Fruit fly (Drosophila melanogaster) whole organism, wandering third instar larva: ENCODE data around the gene plh.

ENCODE experiments used
- Abd-B ChIP-seq: fragments of >200 bp; optimal IDR thresholded peaks from 2 replicates; lab custom pipeline; 2017; ENCODE audit warnings: missing biosample characterization, missing genetic modification characterization
- CG32264 ChIP-seq: fragments of 200-800 bp; sonication (Bioruptor generic); optimal IDR thresholded peaks from 2 replicates; lab custom pipeline; 2016; ENCODE audit warnings: missing biosample characterization, missing genetic modification characterization
- CG9705 ChIP-seq: fragments of 200-800 bp; sonication (Bioruptor generic); optimal IDR thresholded peaks from 2 replicates; lab custom pipeline; 2018; ENCODE audit warnings: missing biosample characterization, mild to moderate bottlenecking, missing genetic modification characterization
- Dif ChIP-seq: fragments of 200-275, 200-300 bp; sonication (Bioruptor generic); optimal IDR thresholded peaks from 2 replicates; lab custom pipeline; 2018; ENCODE audit warnings: missing biosample characterization, missing genetic modification characterization; ENCODE audit not compliant: partially characterized antibody
- GATAd ChIP-seq: sonication (Bioruptor generic); optimal IDR thresholded peaks from 2 replicates; lab custom pipeline; 2016; ENCODE audit warnings: missing biosample characterization, missing genetic modification characterization
- HLH106 ChIP-seq: fragments of 200-800 bp; optimal IDR thresholded peaks from 3 replicates; lab custom pipeline; 2019; ENCODE audit warnings: missing biosample characterization, mild to moderate bottlenecking, missing genetic modification characterization, moderate library complexity
- Hnf4 ChIP-seq: fragments of 200-800 bp; sonication (Bioruptor generic); optimal IDR thresholded peaks from 2 replicates; lab custom pipeline; 2016; ENCODE audit warnings: missing biosample characterization, mild to moderate bottlenecking, missing genetic modification characterization
- Hr78 ChIP-seq: fragments of >200 bp; optimal IDR thresholded peaks from 2 replicates; lab custom pipeline; 2017; ENCODE audit warnings: missing biosample characterization, missing genetic modification characterization
- Hr83 ChIP-seq: fragments of 200-300 bp; sonication (Bioruptor generic); optimal IDR thresholded peaks from 2 replicates; lab custom pipeline; 2016; ENCODE audit warnings: missing biosample characterization, mild to moderate bottlenecking, missing genetic modification characterization, moderate library complexity; ENCODE audit not compliant: poor library complexity, severe bottlenecking
- Jra ChIP-seq: sonication (Bioruptor generic); optimal IDR thresholded peaks from 2 replicates; lab custom pipeline; 2016; ENCODE audit warnings: missing biosample characterization, missing genetic modification characterization
- Mio ChIP-seq: sonication (Bioruptor generic); optimal IDR thresholded peaks from 2 replicates; lab custom pipeline; 2016; ENCODE audit warnings: missing biosample characterization, missing genetic modification characterization
- Myc ChIP-seq: fragments of >200 bp; optimal IDR thresholded peaks from 2 replicates; lab custom pipeline; 2017
- OdsH ChIP-seq: fragments of 200-800 bp; sonication (Bioruptor generic); optimal IDR thresholded peaks from 2 replicates; lab custom pipeline; 2016; ENCODE audit warnings: missing biosample characterization, mild to moderate bottlenecking, missing genetic modification characterization
- Rel ChIP-seq, 2 experiments: fragments of 200-800 bp; sonication (Bioruptor generic) in 1 of 2; optimal IDR thresholded peaks; 2 replicates in 1 of 2; 3 replicates in 1 of 2; lab custom pipeline; 2016 to 2019; ENCODE audit warnings: mild to moderate bottlenecking in 2 of 2, missing biosample characterization in 2 of 2, missing genetic modification characterization in 2 of 2, moderate library complexity in 1 of 2
- Sp1 ChIP-seq: fragments of 200-800 bp; sonication (Bioruptor generic); optimal IDR thresholded peaks from 3 replicates; lab custom pipeline; 2019; ENCODE audit warnings: missing biosample characterization, mild to moderate bottlenecking, missing genetic modification characterization, moderate library complexity
- br ChIP-seq: fragments of 200-800 bp; sonication (Bioruptor generic); optimal IDR thresholded peaks from 2 replicates; lab custom pipeline; 2016; ENCODE audit warnings: missing biosample characterization, missing genetic modification characterization
- brk ChIP-seq: fragments of 200-800 bp; sonication (Bioruptor generic); optimal IDR thresholded peaks from 2 replicates; lab custom pipeline; 2016; ENCODE audit warnings: missing biosample characterization, mild to moderate bottlenecking, missing genetic modification characterization
- dl ChIP-seq, 2 experiments: fragments of 175-275, 200-275 bp in 1 of 2; fragments of 200-275 bp in 1 of 2; sonication (Bioruptor generic); optimal IDR thresholded peaks; lab custom pipeline; 2018; ENCODE audit warnings: mild to moderate bottlenecking in 2 of 2, missing biosample characterization in 2 of 2, missing genetic modification characterization in 2 of 2, moderate library complexity in 2 of 2; ENCODE audit not compliant: partially characterized antibody in 2 of 2, insufficient read depth in 1 of 2
- dmrt93B ChIP-seq: fragments of 200-800 bp; sonication (Bioruptor generic); optimal IDR thresholded peaks from 2 replicates; lab custom pipeline; 2018; ENCODE audit warnings: missing biosample characterization, mild to moderate bottlenecking, missing genetic modification characterization
- dsf ChIP-seq: sonication (Bioruptor generic); optimal IDR thresholded peaks from 2 replicates; lab custom pipeline; 2016; ENCODE audit warnings: missing biosample characterization, missing genetic modification characterization, borderline replicate concordance
- ey ChIP-seq: fragments of 200-800 bp; sonication (Bioruptor generic); optimal IDR thresholded peaks from 2 replicates; lab custom pipeline; 2016; ENCODE audit warnings: missing biosample characterization, missing genetic modification characterization
- foxo ChIP-seq, 2 experiments: fragments of 200-800 bp; sonication (Bioruptor generic); optimal IDR thresholded peaks; 2 replicates in 1 of 2; 3 replicates in 1 of 2; lab custom pipeline; 2016 to 2017; ENCODE audit warnings: missing biosample characterization in 2 of 2, missing genetic modification characterization in 2 of 2
- fru ChIP-seq: fragments of 200-800 bp; sonication (Bioruptor generic); optimal IDR thresholded peaks from 3 replicates; lab custom pipeline; 2016; ENCODE audit warnings: missing biosample characterization, mild to moderate bottlenecking, missing genetic modification characterization
- h ChIP-seq: fragments of 200-800 bp; sonication (Bioruptor generic); optimal IDR thresholded peaks from 3 replicates; lab custom pipeline; 2016; ENCODE audit warnings: missing biosample characterization, mild to moderate bottlenecking, missing genetic modification characterization
- jim ChIP-seq: fragments of 175-275, 200-325 bp; sonication (Bioruptor generic); optimal IDR thresholded peaks from 2 replicates; lab custom pipeline; 2016; ENCODE audit warnings: missing biosample characterization, mild to moderate bottlenecking, missing genetic modification characterization
- lola ChIP-seq: fragments of >200 bp; optimal IDR thresholded peaks from 2 replicates; lab custom pipeline; 2017; ENCODE audit warnings: missing biosample characterization, missing genetic modification characterization
- pan ChIP-seq: fragments of >200 bp; optimal IDR thresholded peaks from 2 replicates; lab custom pipeline; 2017
- psq ChIP-seq: fragments of 200-800 bp; sonication (Bioruptor generic); optimal IDR thresholded peaks from 3 replicates; lab custom pipeline; 2017; ENCODE audit warnings: missing biosample characterization, mild to moderate bottlenecking, missing genetic modification characterization, moderate library complexity
- rgr ChIP-seq: fragments of 200-800 bp; sonication (Bioruptor generic); optimal IDR thresholded peaks from 3 replicates; lab custom pipeline; 2016; ENCODE audit warnings: missing biosample characterization, mild to moderate bottlenecking, missing genetic modification characterization
- sage ChIP-seq: fragments of 200-800 bp; sonication (Bioruptor generic); optimal IDR thresholded peaks from 2 replicates; lab custom pipeline; 2016; ENCODE audit warnings: missing biosample characterization, mild to moderate bottlenecking, missing genetic modification characterization
- sv ChIP-seq: fragments of 200-800 bp; sonication (Bioruptor generic); optimal IDR thresholded peaks from 3 replicates; lab custom pipeline; 2016; ENCODE audit warnings: missing biosample characterization, missing genetic modification characterization
- usp ChIP-seq: fragments of >200 bp; optimal IDR thresholded peaks from 2 replicates; lab custom pipeline; 2017; ENCODE audit warnings: missing biosample characterization, missing genetic modification characterization
- woc ChIP-seq: sonication (Bioruptor generic); optimal IDR thresholded peaks from 2 replicates; lab custom pipeline; 2016; ENCODE audit warnings: missing biosample characterization, mild to moderate bottlenecking, missing genetic modification characterization

plh gene

dm6 chr3R:4963370-4963769 is 47.5 kb downstream of the plh start:
- TF ChIP-seq CG9705 (no peak), Abd-B (GFP tag; lab: Kevin White, UChicago) (no peak), jim (no peak), psq (GFP tag; lab: Kevin White, UChicago) (no peak), Jra (GFP tag; lab: Kevin White, UChicago) (no peak), Hr78 (GFP tag; lab: Kevin White, UChicago) (no peak), br (GFP tag; lab: Kevin White, UChicago) (no peak), dl (GFP tag; optimal IDR thresholded peaks at IDR 0.05; lab: Kevin White, UChicago; ENCODE audit: insufficient read depth in 1 of 2, partially characterized antibody in 2 of 2) (no peak), brk (GFP tag; lab: Kevin White, UChicago) (no peak), dmrt93B (no peak)

- TF ChIP-seq br (GFP tag; lab: Kevin White, UChicago), result no peak
- no peak for TF ChIP-seq Abd-B (GFP tag; lab: Kevin White, UChicago)
- peak; percentile 25 for TF ChIP-seq Hnf4 (GFP tag; lab: Kevin White, UChicago)
- TF ChIP-seq Dif, result peak; percentile 30
- peak; percentile 64 for TF ChIP-seq Myc (lab: Kevin White, UChicago)
- TF ChIP-seq foxo (GFP tag; optimal IDR thresholded peaks at IDR 0.05; lab: Kevin White, UChicago), result peak in 1 of 2 experiments; percentile 15
- TF ChIP-seq Mio (GFP tag; lab: Kevin White, UChicago), result no peak
- peak; percentile 32 for TF ChIP-seq Jra (GFP tag; lab: Kevin White, UChicago)
- TF ChIP-seq Hr83 (GFP tag; lab: Kevin White, UChicago), result peak; percentile 42
- TF ChIP-seq fru, result no peak
Measured at dm6 chr3R:4962689-4963088, 48.1 kb downstream of the plh start.

- TF ChIP-seq HLH106 (tag; lab: Kevin White, UChicago), result no peak
- TF ChIP-seq Rel (GFP tag; optimal IDR thresholded peaks at IDR 0.05; lab: Kevin White, UChicago), result no peak
- peak; percentile 68 for TF ChIP-seq Rel (tag; optimal IDR thresholded peaks at IDR 0.05; lab: Kevin White, UChicago)
- TF ChIP-seq br (GFP tag; lab: Kevin White, UChicago), result no peak
Measured at dm6 chr3R:4961946-4962345, 48.9 kb downstream of the plh start.

DNA sequence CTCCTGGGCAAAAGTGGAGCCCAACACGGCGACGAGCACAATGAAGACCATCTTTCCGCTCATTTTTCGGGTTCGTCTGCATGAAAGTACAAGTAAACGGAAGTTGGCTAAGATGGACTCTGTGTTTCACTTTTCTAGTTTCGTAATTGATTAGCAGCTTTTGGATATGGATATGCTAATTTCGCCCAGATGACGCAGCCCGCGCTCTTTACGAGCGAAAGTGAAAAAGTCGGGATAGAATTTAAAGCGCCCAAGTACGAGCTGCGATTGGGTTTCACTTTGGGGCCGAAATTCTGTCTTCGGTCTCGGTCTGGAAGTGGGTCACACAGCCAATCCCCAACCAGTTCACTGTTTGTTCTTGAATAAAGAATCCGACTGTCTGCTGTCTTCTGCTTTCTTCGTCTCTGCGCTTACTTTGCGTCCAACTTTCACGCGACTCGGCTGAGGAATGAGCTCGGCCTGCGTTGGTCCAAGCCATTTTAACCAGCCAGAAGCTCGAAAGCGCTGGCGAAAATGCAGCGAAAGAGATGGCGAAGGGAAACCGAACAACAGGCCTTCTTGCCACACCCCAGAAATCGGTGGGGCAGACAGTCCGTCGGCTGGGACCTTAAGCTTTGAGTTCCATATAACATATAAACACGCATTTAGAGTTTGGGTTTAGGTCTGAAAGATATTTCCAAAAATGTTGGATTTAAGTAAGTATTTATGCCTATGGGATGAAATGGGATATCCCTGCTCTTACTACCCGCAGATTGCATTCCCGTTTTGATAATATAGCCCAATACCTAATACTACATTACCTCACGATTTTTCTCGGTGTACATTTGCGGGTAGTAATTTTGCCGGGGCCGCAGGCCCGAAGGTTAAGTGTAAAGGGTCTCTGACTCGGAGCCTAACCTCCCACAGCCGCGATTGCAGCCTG is 49.7 kb downstream of the plh start, which contains the start of gene Jhbp2:
Gene Jhbp2 (minus strand): TSS at position 454 of the 922 bp plus-strand sequence.
- no peak for TF ChIP-seq Myc (lab: Kevin White, UChicago)
- peak; percentile 53 for TF ChIP-seq psq (GFP tag; lab: Kevin White, UChicago)
- peak; percentile 22 for TF ChIP-seq HLH106 (tag; lab: Kevin White, UChicago)
- peak; percentile 14 for TF ChIP-seq Sp1 (GFP tag; lab: Kevin White, UChicago)
- no peak for TF ChIP-seq Rel (GFP tag; optimal IDR thresholded peaks at IDR 0.05; lab: Kevin White, UChicago)
- no peak for TF ChIP-seq Rel (tag; optimal IDR thresholded peaks at IDR 0.05; lab: Kevin White, UChicago)
- peak; percentile 19 for TF ChIP-seq OdsH
- TF ChIP-seq ey (GFP tag; lab: Kevin White, UChicago), result peak; percentile 25
- TF ChIP-seq sage (GFP tag; lab: Kevin White, UChicago), result no peak
- peak; percentile 57 for TF ChIP-seq fru
- peak; percentile 28 for TF ChIP-seq woc (GFP tag; lab: Kevin White, UChicago)
- TF ChIP-seq foxo (GFP tag; optimal IDR thresholded peaks at IDR 0.05; lab: Kevin White, UChicago), result peak in 1 of 2 experiments; percentile 45
- TF ChIP-seq h, result peak; percentile 49
- peak; percentile 11 for TF ChIP-seq br (GFP tag; lab: Kevin White, UChicago)
- TF ChIP-seq rgr (GFP tag; lab: Kevin White, UChicago), result peak; percentile 20

DNA sequence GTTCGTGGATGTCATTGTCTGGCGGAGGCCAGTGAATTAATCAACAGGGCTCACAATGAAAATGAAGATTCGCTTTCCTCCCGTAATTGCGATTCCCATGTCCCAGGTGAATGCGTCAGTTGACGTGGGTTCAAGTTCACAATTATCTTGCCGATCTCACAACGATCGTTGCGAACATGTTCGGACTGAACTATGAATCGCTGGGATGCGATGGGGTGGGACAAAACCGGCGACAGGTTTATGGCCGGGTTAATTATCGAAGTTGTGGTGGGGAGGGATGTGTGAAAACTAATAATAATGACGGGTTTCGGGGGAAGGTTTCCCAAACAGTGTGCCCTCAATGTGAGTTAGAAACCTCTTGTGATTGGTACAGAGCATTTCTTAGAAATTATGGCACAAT is 50.7 kb downstream of the plh start:
- TF ChIP-seq pan (lab: Kevin White, UChicago) (no peak), Dif (no peak), sv (GFP tag; lab: Kevin White, UChicago) (no peak), psq (GFP tag; lab: Kevin White, UChicago) (no peak), CG32264 (GFP tag; lab: Kevin White, UChicago) (no peak), lola (GFP tag; lab: Kevin White, UChicago) (no peak), woc (GFP tag; lab: Kevin White, UChicago) (no peak), GATAd (GFP tag; lab: Kevin White, UChicago) (no peak), sage (GFP tag; lab: Kevin White, UChicago) (no peak), Hr78 (GFP tag; lab: Kevin White, UChicago) (no peak), dsf (GFP tag; lab: Kevin White, UChicago) (no peak), Sp1 (GFP tag; lab: Kevin White, UChicago) (no peak), dmrt93B (no peak), Jra (GFP tag; lab: Kevin White, UChicago) (no peak), jim (no peak), Hnf4 (GFP tag; lab: Kevin White, UChicago) (no peak), fru (no peak), usp (GFP tag; lab: Kevin White, UChicago) (no peak), ey (GFP tag; lab: Kevin White, UChicago) (no peak), CG9705 (no peak)
